Worm (Caenorhabditis elegans) whole organism, young adult: ENCODE measurements around the gene abu-14.

Experiments
- B0261.1 ChIP-seq: sonication (generic microtip); optimal IDR thresholded peaks from 2 replicates; lab custom pipeline; 2016; ENCODE audit warnings: mild to moderate bottlenecking, missing genetic modification characterization, moderate library complexity, missing compliant biosample characterization
- F37B4.10 ChIP-seq: fragments of 200-800 bp; sonication (Bioruptor generic); IDR thresholded peaks from 2 replicates; pipeline ENCODE4 v1.3.6; 2022; ENCODE audit warnings: missing genetic modification characterization, missing compliant biosample characterization
- T07F8.4 ChIP-seq: sonication (generic microtip); optimal IDR thresholded peaks from 2 replicates; lab custom pipeline; 2016; ENCODE audit warnings: mild to moderate bottlenecking, missing genetic modification characterization, moderate library complexity, missing compliant biosample characterization
- T26A5.8 ChIP-seq: sonication (generic microtip); optimal IDR thresholded peaks from 2 replicates; lab custom pipeline; 2016; ENCODE audit warnings: missing genetic modification characterization, missing compliant biosample characterization
- attf-3 ChIP-seq: fragments of 200-800 bp; sonication (Bioruptor generic); conservative IDR thresholded peaks from 2 replicates; pipeline ENCODE4 v1.3.6; 2022; ENCODE audit warnings: missing genetic modification reagents, missing genetic modification characterization, missing compliant biosample characterization
- bed-2 ChIP-seq: fragments of 200-800 bp; sonication (Bioruptor generic); IDR thresholded peaks from 2 replicates; pipeline ENCODE4 v1.3.6; 2022; ENCODE audit warnings: missing genetic modification reagents, missing genetic modification characterization, missing compliant biosample characterization
- dox-1 ChIP-seq: fragments of 200-800 bp; sonication (Bioruptor generic); IDR thresholded peaks from 2 replicates; pipeline ENCODE4 v1.3.6; 2022; ENCODE audit warnings: missing genetic modification reagents, missing genetic modification characterization, missing compliant biosample characterization
- mcd-1 ChIP-seq: fragments of 200-800 bp; sonication (Bioruptor generic); IDR thresholded peaks from 2 replicates; pipeline ENCODE4 v1.3.6; 2022; ENCODE audit warnings: missing genetic modification reagents, missing genetic modification characterization, missing compliant biosample characterization
- nfya-2 ChIP-seq: fragments of 200-800 bp; sonication (Bioruptor generic); IDR thresholded peaks from 2 replicates; pipeline ENCODE4 v1.3.6; 2022; ENCODE audit warnings: missing genetic modification reagents, missing genetic modification characterization, missing compliant biosample characterization
- pbrm-1 ChIP-seq: fragments of 200-800 bp; sonication (Bioruptor generic); IDR thresholded peaks from 2 replicates; pipeline ENCODE4 v1.3.6; 2022; ENCODE audit warnings: missing genetic modification reagents, missing genetic modification characterization, missing compliant biosample characterization
- pha-4 ChIP-seq: fragments of 150-350 bp; sonication (generic microtip); optimal IDR thresholded peaks from 2 replicates; lab custom pipeline; 2014; ENCODE audit warnings: missing biosample characterization, missing genetic modification reagents, missing genetic modification characterization
- unc-62 ChIP-seq: fragments of 150-350 bp; optimal IDR thresholded peaks from 2 replicates; lab custom pipeline; 2014; ENCODE audit warnings: missing biosample characterization, missing genetic modification reagents, missing genetic modification characterization

ce11 chrII:9232923-9233322 lies 5.9 kb upstream of the abu-14 start, which contains the start of gene T26C5.2:
- TF ChIP-seq T26A5.8 (tag; lab: Kevin White, UChicago) (no peak), pha-4 (tag; lab: Kevin White, UChicago) (no peak), unc-62 (GFP tag; lab: Kevin White, UChicago) (no peak), bed-2 (GFP tag; lab: Robert Waterston, UW) (no peak), mcd-1 (GFP tag; lab: Robert Waterston, UW) (no peak), F37B4.10 (GFP tag; lab: Robert Waterston, UW) (no peak), nfya-2 (GFP tag; lab: Robert Waterston, UW) (no peak), dox-1 (GFP tag; lab: Robert Waterston, UW) (no peak), attf-3 (GFP tag; lab: Robert Waterston, UW) (no peak), pbrm-1 (no peak), T07F8.4 (tag; lab: Kevin White, UChicago) (no peak), B0261.1 (tag; lab: Kevin White, UChicago) (no peak)
